Worm (Caenorhabditis elegans): ENCODE measurements around the gene srz-48.
"Not testable (repeated sequence)": the region's sequence is repeated elsewhere in the genome, so short reads cannot be mapped to it uniquely, and the experiment has no call there.

srz-48 gene

ce11 chrV:17471564-17471963, 11.6 kb upstream of the srz-48 start, which contains the start of gene srh-235:
Gene srh-235, minus strand, starts transcription at chrV:17471664.
- no peak for TF ChIP-seq daf-12 (tag; optimal IDR thresholded peaks at IDR 0.05)
- no peak for TF ChIP-seq nhr-43 (tag; optimal IDR thresholded peaks at IDR 0.05; ENCODE audit: poor library complexity, severe bottlenecking)
- TF ChIP-seq ama-1 (optimal IDR thresholded peaks at IDR 0.05) = no peak
- no peak for TF ChIP-seq pqm-1 (tag; optimal IDR thresholded peaks at IDR 0.05)
- TF ChIP-seq tbx-2 (tag; optimal IDR thresholded peaks at IDR 0.05) = no peak
- no peak for TF ChIP-seq lsy-12 (tag; optimal IDR thresholded peaks at IDR 0.05)
- TF ChIP-seq elt-2 (tag; optimal IDR thresholded peaks at IDR 0.05) = no peak
- no peak for TF ChIP-seq zag-1 (tag; optimal IDR thresholded peaks at IDR 0.05)
- TF ChIP-seq nhr-76 (tag; optimal IDR thresholded peaks at IDR 0.05) = no peak

- TF ChIP-seq fos-1 (tag; optimal IDR thresholded peaks at IDR 0.05) (no peak), unc-62 (GFP tag; optimal IDR thresholded peaks at IDR 0.05) (no peak), nhr-25 (tag; optimal IDR thresholded peaks at IDR 0.05) (no peak), pqm-1 (tag; optimal IDR thresholded peaks at IDR 0.05) (no peak), aly-2 (tag; optimal IDR thresholded peaks at IDR 0.05) (no peak), snpc-4 (tag; optimal IDR thresholded peaks at IDR 0.05) (no peak), elt-1 (tag; optimal IDR thresholded peaks at IDR 0.05) (no peak), elt-3 (tag; optimal IDR thresholded peaks at IDR 0.05) (no peak), nhr-28 (tag; optimal IDR thresholded peaks at IDR 0.05) (no peak), egl-27 (tag; optimal IDR thresholded peaks at IDR 0.05) (no peak), ama-1 (optimal IDR thresholded peaks at IDR 0.05) (no peak), nhr-77 (tag; optimal IDR thresholded peaks at IDR 0.05) (no peak), nhr-76 (tag; optimal IDR thresholded peaks at IDR 0.05) (no peak), lin-15B (tag; optimal IDR thresholded peaks at IDR 0.05) (no peak), mml-1 (tag; optimal IDR thresholded peaks at IDR 0.05) (no peak), nhr-43 (tag; optimal IDR thresholded peaks at IDR 0.05; ENCODE audit: poor library complexity, severe bottlenecking) (no peak)
These were observed 9.2 kb upstream of the srz-48 start, which contains the start of gene F20E11.17 for ce11 chrV:17469180-17469579. Gene F20E11.17, minus strand, starts transcription at chrV:17469280.

ce11 chrV:17467881-17468280, 7.9 kb upstream of the srz-48 start:
- TF ChIP-seq fkh-2 (tag; optimal IDR thresholded peaks at IDR 0.05) (no peak), elt-3 (tag; optimal IDR thresholded peaks at IDR 0.05) (no peak), nhr-76 (tag; optimal IDR thresholded peaks at IDR 0.05) (no peak), jun-1 (tag; optimal IDR thresholded peaks at IDR 0.05) (no peak), snpc-4 (tag; optimal IDR thresholded peaks at IDR 0.05) (no peak), tbx-2 (tag; optimal IDR thresholded peaks at IDR 0.05) (no peak), nhr-25 (tag; optimal IDR thresholded peaks at IDR 0.05) (no peak)

ce11 chrV:17466751-17467150, 6.8 kb upstream of the srz-48 start, which contains the start of gene srw-72:
Gene srw-72, plus strand, starts transcription at chrV:17467051.
- TF ChIP-seq aly-2 (tag; optimal IDR thresholded peaks at IDR 0.05) (no peak), ceh-16 (tag; optimal IDR thresholded peaks at IDR 0.05) (no peak), ceh-9 (tag; optimal IDR thresholded peaks at IDR 0.05) (no peak), lin-39 (tag; optimal IDR thresholded peaks at IDR 0.05) (no peak), ceh-82 (tag; optimal IDR thresholded peaks at IDR 0.05) (no peak), nhr-28 (tag; optimal IDR thresholded peaks at IDR 0.05) (no peak), skn-1 (tag; optimal IDR thresholded peaks at IDR 0.05) (no peak), daf-12 (tag; optimal IDR thresholded peaks at IDR 0.05) (no peak), zag-1 (tag; optimal IDR thresholded peaks at IDR 0.05) (no peak), elt-1 (tag; optimal IDR thresholded peaks at IDR 0.05) (no peak), unc-62 (GFP tag; optimal IDR thresholded peaks at IDR 0.05) (no peak), tbx-2 (tag; optimal IDR thresholded peaks at IDR 0.05) (no peak), nhr-67 (tag; optimal IDR thresholded peaks at IDR 0.05) (no peak), sea-2 (GFP tag; optimal IDR thresholded peaks at IDR 0.05) (no peak), nhr-77 (tag; optimal IDR thresholded peaks at IDR 0.05) (no peak)

- not testable (repeated sequence) for TF ChIP-seq nhr-67 (tag; optimal IDR thresholded peaks at IDR 0.05); tbx-2 (tag; optimal IDR thresholded peaks at IDR 0.05); nhr-43 (tag; optimal IDR thresholded peaks at IDR 0.05; ENCODE audit: poor library complexity, severe bottlenecking)
These were observed 4.3 kb upstream of the srz-48 start, which contains the start of gene F20E11.7 for ce11 chrV:17464278-17464677. Gene F20E11.7, plus strand, starts transcription at chrV:17464578.

- no peak for TF ChIP-seq zag-1 (tag; optimal IDR thresholded peaks at IDR 0.05)
- no peak for TF ChIP-seq nhr-11 (tag; optimal IDR thresholded peaks at IDR 0.05)
- no peak for TF ChIP-seq nhr-76 (tag; optimal IDR thresholded peaks at IDR 0.05)
- TF ChIP-seq ceh-28 (tag; optimal IDR thresholded peaks at IDR 0.05) = no peak
- TF ChIP-seq nhr-43 (tag; optimal IDR thresholded peaks at IDR 0.05; ENCODE audit: poor library complexity, severe bottlenecking) = no peak
- TF ChIP-seq mdl-1 (tag; optimal IDR thresholded peaks at IDR 0.05) = no peak
These were observed 1.9 kb downstream of the srz-48 start, which contains the start of gene str-200 for ce11 chrV:17458069-17458468. Gene str-200, minus strand, starts transcription at chrV:17458169.

Data from whole organism, L3 larva.